1 fruit fly cellular context compared by ENCODE assay signal in the genomic region with DNA sequence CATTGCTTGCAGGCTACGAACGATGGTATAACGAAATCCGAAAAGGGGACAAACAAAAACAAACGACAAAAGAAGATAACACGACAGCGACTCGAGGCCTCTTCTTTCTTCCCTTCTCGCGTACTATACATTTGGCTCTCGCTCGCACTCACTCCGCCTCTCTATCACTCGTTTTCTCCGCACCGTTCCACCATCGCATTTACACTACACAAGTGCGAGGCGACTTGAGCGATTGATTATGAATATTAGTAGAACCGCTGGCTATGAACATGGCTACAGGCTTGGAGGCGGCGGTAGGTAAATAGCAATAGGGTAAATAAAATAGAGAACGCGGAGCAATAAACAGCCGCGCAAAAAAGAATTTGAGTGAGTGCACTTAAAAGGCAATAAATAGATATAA.
TF ChIP-seq lines count a peak whose summit lies in the region.

No protein-coding gene starts in this region.

TF ChIP-seq in whole organism, embryonic, 481 proteins besides CTCF, POLR2A, EP300 and RAD21 (continued from another document):
- no peak for TF ChIP-seq CG8290 (GFP tag; optimal IDR thresholded peaks at IDR 0.05; lab: Kevin White, UChicago)
- no peak for TF ChIP-seq CG8290 (tag; optimal IDR thresholded peaks at IDR 0.05; lab: Kevin White, UChicago)
- TF ChIP-seq Nf-YA (GFP tag; IDR thresholded peaks at IDR 0.05; lab: Robert Waterston, UW), result no peak
- TF ChIP-seq ci (GFP tag; IDR thresholded peaks at IDR 0.05; lab: Robert Waterston, UW), result peak; percentile 60; the same call in 1 of the 3 replicates
- no peak for TF ChIP-seq oc (tag; optimal IDR thresholded peaks at IDR 0.05; lab: Kevin White, UChicago)
- TF ChIP-seq Eip74EF (GFP tag; optimal IDR thresholded peaks at IDR 0.05; lab: Kevin White, UChicago), result no peak
- no peak for TF ChIP-seq Hmx (GFP tag; optimal IDR thresholded peaks at IDR 0.05; lab: Kevin White, UChicago)
- TF ChIP-seq Hr3 (GFP tag; optimal IDR thresholded peaks at IDR 0.05; lab: Kevin White, UChicago), result no peak
- no peak for TF ChIP-seq fd102C (GFP tag; optimal IDR thresholded peaks at IDR 0.05; lab: Kevin White, UChicago)
- peak; percentile 28 for TF ChIP-seq Ets65A (GFP tag; lab: Kevin White, UChicago)
